Worm (Caenorhabditis elegans) whole organism, L2 larva: Measurements from ENCODE around the gene nfyc-1.
A peak's percentile ranks its signal among the peaks of the same experiment; 100 is the strongest.

Experiments
- lin-39 ChIP-seq: fragments of 150-350 bp; optimal IDR thresholded peaks from 2 replicates; lab custom pipeline; 2014; ENCODE audit warnings: missing biosample characterization, missing genetic modification reagents, missing genetic modification characterization
- lsy-2 ChIP-seq, 2 experiments: fragments of 150-350 bp in 1 of 2; sonication (generic microtip) in 1 of 2; optimal IDR thresholded peaks; 2 replicates each; lab custom pipeline; 2014 to 2017; ENCODE audit warnings: missing biosample characterization in 2 of 2, missing genetic modification characterization in 2 of 2
- nhr-77 ChIP-seq: fragments of 150-350 bp; optimal IDR thresholded peaks from 2 replicates; lab custom pipeline; 2014; ENCODE audit warnings: missing biosample characterization, missing genetic modification characterization
- unc-39 ChIP-seq: fragments of 150-350 bp; optimal IDR thresholded peaks from 2 replicates; lab custom pipeline; 2014; ENCODE audit warnings: missing biosample characterization, missing genetic modification characterization

- no peak for TF ChIP-seq lin-39 (tag; lab: Kevin White, UChicago)
- no peak for TF ChIP-seq nhr-77
- peak in 1 of 2 experiments; percentile 54 for TF ChIP-seq lsy-2 (tag; optimal IDR thresholded peaks at IDR 0.05; lab: Kevin White, UChicago)
- TF ChIP-seq unc-39 (tag; lab: Kevin White, UChicago): no peak
Measured at ce11 chrII:31521-31920, 12.2 kb upstream of the nfyc-1 start, which contains the start of the genes F23F1.5 and fbxc-54.
